Worm (Caenorhabditis elegans) whole organism, L3 larva: ENCODE data around the gene lido-12.

Experiments used
- R02D3.7 ChIP-seq: fragments of 150-350 bp; optimal IDR thresholded peaks from 2 replicates; lab custom pipeline; 2014; ENCODE audit warnings: missing biosample characterization, missing genetic modification characterization
- ZK546.5 ChIP-seq: sonication (generic microtip); optimal IDR thresholded peaks from 2 replicates; lab custom pipeline; 2017; ENCODE audit warnings: missing biosample characterization, missing genetic modification characterization
- ceh-16 ChIP-seq: sonication (generic microtip); optimal IDR thresholded peaks from 2 replicates; lab custom pipeline; 2017; ENCODE audit warnings: missing biosample characterization, missing genetic modification characterization
- ceh-9 ChIP-seq: sonication (generic microtip); optimal IDR thresholded peaks from 2 replicates; lab custom pipeline; 2018; ENCODE audit warnings: missing biosample characterization, missing genetic modification characterization
- daf-12 ChIP-seq: fragments of 150-350 bp; optimal IDR thresholded peaks from 2 replicates; lab custom pipeline; 2014; ENCODE audit warnings: missing biosample characterization, missing genetic modification reagents, missing genetic modification characterization
- egl-27 ChIP-seq: sonication (generic microtip); optimal IDR thresholded peaks from 4 replicates; lab custom pipeline; 2017; ENCODE audit warnings: missing biosample characterization, missing genetic modification reagents, missing genetic modification characterization
- egl-5 ChIP-seq: fragments of 150-350 bp; optimal IDR thresholded peaks from 2 replicates; lab custom pipeline; 2017; ENCODE audit warnings: missing biosample characterization, missing genetic modification reagents, missing genetic modification characterization, inconsistent platforms
- elt-1 ChIP-seq: fragments of 150-350 bp; optimal IDR thresholded peaks from 2 replicates; lab custom pipeline; 2014; ENCODE audit warnings: missing biosample characterization, missing genetic modification characterization
- elt-2 ChIP-seq: sonication (generic microtip); optimal IDR thresholded peaks from 2 replicates; lab custom pipeline; 2016; ENCODE audit warnings: missing genetic modification reagents, mild to moderate bottlenecking, missing genetic modification characterization, missing compliant biosample characterization
- elt-3 ChIP-seq, 3 experiments: fragments of 150-350 bp in 1 of 3; sonication (generic microtip) in 2 of 3; optimal IDR thresholded peaks; 2 replicates in 2 of 3; 4 replicates in 1 of 3; lab custom pipeline; 2014 to 2017; ENCODE audit warnings: missing biosample characterization in 3 of 3, missing genetic modification characterization in 3 of 3
- eor-1 ChIP-seq, 2 experiments: fragments of 150-350 bp; optimal IDR thresholded peaks; 2 replicates each; lab custom pipeline; 2014 to 2018; ENCODE audit warnings: missing biosample characterization in 2 of 2, missing genetic modification characterization in 2 of 2
- fkh-10 ChIP-seq: sonication (generic microtip); optimal IDR thresholded peaks from 2 replicates; lab custom pipeline; 2017; ENCODE audit warnings: missing biosample characterization, missing genetic modification reagents, missing genetic modification characterization
- fos-1 ChIP-seq: fragments of 150-350 bp; optimal IDR thresholded peaks from 2 replicates; lab custom pipeline; 2014; ENCODE audit warnings: missing biosample characterization, missing genetic modification characterization
- hmg-11 ChIP-seq: sonication (generic microtip); optimal IDR thresholded peaks from 2 replicates; lab custom pipeline; 2016; ENCODE audit warnings: missing genetic modification characterization, missing compliant biosample characterization
- lin-15B ChIP-seq: fragments of 150-350 bp; optimal IDR thresholded peaks from 2 replicates; lab custom pipeline; 2014; ENCODE audit warnings: missing biosample characterization, missing genetic modification characterization
- lin-39 ChIP-seq: fragments of 150-350 bp; optimal IDR thresholded peaks from 2 replicates; lab custom pipeline; 2018; ENCODE audit warnings: missing biosample characterization, missing genetic modification reagents, missing genetic modification characterization
- lsy-12 ChIP-seq: sonication (generic microtip); optimal IDR thresholded peaks from 2 replicates; lab custom pipeline; 2016; ENCODE audit warnings: mild to moderate bottlenecking, missing genetic modification characterization, missing compliant biosample characterization
- mml-1 ChIP-seq: fragments of 150-350 bp; sonication (generic microtip); optimal IDR thresholded peaks from 3 replicates; lab custom pipeline; 2014; ENCODE audit warnings: missing biosample characterization, missing genetic modification characterization
- nfya-1 ChIP-seq: sonication (generic microtip); optimal IDR thresholded peaks from 2 replicates; lab custom pipeline; 2017; ENCODE audit warnings: missing genetic modification characterization, mild to moderate bottlenecking, missing compliant biosample characterization, antibody characterized with exemption, moderate library complexity; ENCODE audit not compliant: insufficient read depth
- nhr-11 ChIP-seq: fragments of 150-350 bp; optimal IDR thresholded peaks from 2 replicates; lab custom pipeline; 2014; ENCODE audit warnings: missing biosample characterization, missing genetic modification characterization
- nhr-237 ChIP-seq: fragments of 150-350 bp; optimal IDR thresholded peaks from 2 replicates; lab custom pipeline; 2014; ENCODE audit warnings: missing biosample characterization, missing genetic modification characterization
- nhr-25 ChIP-seq: sonication (generic microtip); optimal IDR thresholded peaks from 2 replicates; lab custom pipeline; 2017; ENCODE audit warnings: missing biosample characterization, missing genetic modification characterization
- nhr-28 ChIP-seq: fragments of 150-350 bp; optimal IDR thresholded peaks from 2 replicates; lab custom pipeline; 2014; ENCODE audit warnings: missing biosample characterization, missing genetic modification characterization
- nhr-43 ChIP-seq: sonication (generic microtip); optimal IDR thresholded peaks from 2 replicates; lab custom pipeline; 2016; ENCODE audit warnings: mild to moderate bottlenecking, missing genetic modification characterization, missing compliant biosample characterization; ENCODE audit not compliant: poor library complexity, severe bottlenecking
- nhr-67 ChIP-seq: fragments of 150-350 bp; optimal IDR thresholded peaks from 2 replicates; lab custom pipeline; 2014; ENCODE audit warnings: missing biosample characterization, missing genetic modification characterization
- nhr-76 ChIP-seq: fragments of 150-350 bp; sonication (generic microtip); optimal IDR thresholded peaks from 5 replicates; lab custom pipeline; 2014; ENCODE audit warnings: missing biosample characterization, missing genetic modification characterization
- nhr-77 ChIP-seq: fragments of 150-350 bp; optimal IDR thresholded peaks from 2 replicates; lab custom pipeline; 2014; ENCODE audit warnings: missing biosample characterization, missing genetic modification characterization
- pha-4 ChIP-seq: fragments of 150-350 bp; optimal IDR thresholded peaks from 2 replicates; lab custom pipeline; 2014; ENCODE audit warnings: missing biosample characterization, missing genetic modification reagents, missing genetic modification characterization
- skn-1 ChIP-seq: fragments of 150-350 bp; optimal IDR thresholded peaks from 2 replicates; lab custom pipeline; 2014; ENCODE audit warnings: missing biosample characterization, missing genetic modification characterization
- snpc-4 ChIP-seq: fragments of 150-350 bp; optimal IDR thresholded peaks from 2 replicates; lab custom pipeline; 2014; ENCODE audit warnings: missing biosample characterization, missing genetic modification characterization
- unc-62 ChIP-seq: fragments of 150-350 bp; sonication (generic microtip); optimal IDR thresholded peaks from 4 replicates; lab custom pipeline; 2014; ENCODE audit warnings: missing biosample characterization, missing genetic modification reagents, missing genetic modification characterization
- zag-1 ChIP-seq: fragments of 150-350 bp; optimal IDR thresholded peaks from 2 replicates; lab custom pipeline; 2014; ENCODE audit warnings: missing biosample characterization, missing genetic modification characterization
- ztf-4 ChIP-seq: fragments of 150-350 bp; optimal IDR thresholded peaks from 2 replicates; lab custom pipeline; 2014; ENCODE audit warnings: missing biosample characterization, missing genetic modification characterization

lido-12 gene

ce11 chrII:2997828-2998441 is 7.7 kb upstream of the lido-12 start:
- TF ChIP-seq lsy-12 (no peak), elt-3 (tag; optimal IDR thresholded peaks at IDR 0.05; lab: Kevin White, UChicago) (no peak), eor-1 (tag; optimal IDR thresholded peaks at IDR 0.05; lab: Kevin White, UChicago) (no peak), nhr-67 (tag; lab: Kevin White, UChicago) (no peak), skn-1 (tag; lab: Kevin White, UChicago) (no peak), nhr-25 (no peak), elt-2 (tag; lab: Kevin White, UChicago) (no peak), R02D3.7 (no peak), ceh-9 (tag; lab: Kevin White, UChicago) (no peak)

DNA sequence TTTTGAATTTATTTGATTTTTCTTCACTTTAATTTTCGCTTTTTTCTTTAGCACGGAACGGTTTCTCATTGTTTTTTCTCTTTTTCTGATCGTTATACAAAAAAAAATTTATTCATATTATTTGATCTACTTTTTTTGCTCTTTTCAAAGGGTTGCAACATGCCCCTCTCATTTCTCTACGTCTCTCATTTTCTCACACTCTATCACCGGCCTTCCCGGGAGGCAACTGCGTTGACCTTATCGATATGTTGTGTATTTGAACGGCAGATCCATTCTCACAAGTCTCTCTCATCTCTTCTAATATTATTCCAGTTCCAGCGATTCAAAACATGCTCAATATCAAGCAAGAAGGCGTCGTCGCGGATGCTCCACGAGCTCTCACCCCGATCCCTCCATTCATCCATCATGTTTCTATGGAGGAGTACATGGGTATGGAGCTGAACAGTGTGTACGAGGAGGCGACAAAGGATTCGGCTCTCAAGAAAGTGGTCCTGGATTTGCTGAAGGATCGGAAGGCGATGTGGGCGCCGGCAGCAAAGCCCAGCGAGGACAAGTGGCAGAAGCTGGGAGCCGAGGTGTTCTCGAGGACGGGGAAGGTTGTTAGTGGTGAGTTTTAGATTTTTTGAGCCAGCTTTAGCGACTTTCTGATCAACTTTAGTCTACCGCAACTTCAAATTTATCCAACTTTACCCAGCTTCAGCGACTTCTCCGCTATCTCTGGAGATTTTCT is 4.9 kb upstream of the lido-12 start, which contains the start of gene lido-9:
lido-9 (plus strand) TSS at position 234 of the 730 bp plus-strand sequence.
- TF ChIP-seq nhr-25 (no peak), elt-1 (tag; lab: Kevin White, UChicago) (no peak), nfya-1 (tag; lab: Kevin White, UChicago) (no peak), zag-1 (no peak), nhr-11 (tag; lab: Kevin White, UChicago) (no peak), egl-5 (tag; lab: Kevin White, UChicago) (no peak), lsy-12 (no peak), hmg-11 (tag; lab: Kevin White, UChicago) (no peak), fkh-10 (GFP tag; lab: Kevin White, UChicago) (no peak), elt-3 (tag; optimal IDR thresholded peaks at IDR 0.05; lab: Kevin White, UChicago) (no peak), nhr-76 (tag; lab: Kevin White, UChicago) (no peak), nhr-77 (tag; lab: Kevin White, UChicago) (no peak), snpc-4 (tag; lab: Kevin White, UChicago) (no peak)
- TF ChIP-seq, all 47 proteins: peak for 0

DNA sequence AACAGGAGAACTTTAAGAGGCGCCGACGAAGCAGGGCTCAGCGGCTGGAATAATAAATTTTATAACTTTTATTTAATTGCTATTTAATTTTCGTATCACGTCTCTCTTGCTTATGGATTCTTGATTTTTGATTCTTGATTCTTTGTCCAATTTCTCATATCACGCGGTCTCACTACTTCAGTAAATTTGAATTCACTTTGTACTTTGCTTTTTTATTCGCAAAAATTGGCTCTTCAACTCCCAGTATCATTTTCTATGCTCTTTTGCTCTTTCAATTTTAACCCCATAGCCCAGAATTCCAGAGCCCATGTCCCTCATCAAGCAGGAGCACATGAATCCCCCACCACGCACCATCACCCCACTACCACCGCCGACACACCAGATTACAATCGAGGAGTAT is 3.4 kb upstream of the lido-12 start, which contains the start of gene lido-10:
lido-10 (plus strand) TSS at position 301 of the 400 bp plus-strand sequence.
- TF ChIP-seq egl-27 (no peak), unc-62 (GFP tag; lab: Kevin White, UChicago) (no peak), fkh-10 (GFP tag; lab: Kevin White, UChicago) (no peak), lin-15B (tag; lab: Kevin White, UChicago) (no peak), ceh-16 (tag; lab: Kevin White, UChicago) (no peak), ztf-4 (tag; lab: Kevin White, UChicago) (no peak), zag-1 (no peak), pha-4 (tag; lab: Kevin White, UChicago) (no peak), elt-1 (tag; lab: Kevin White, UChicago) (no peak), R02D3.7 (no peak), nfya-1 (tag; lab: Kevin White, UChicago) (no peak), mml-1 (no peak), egl-5 (tag; lab: Kevin White, UChicago) (no peak), eor-1 (tag; optimal IDR thresholded peaks at IDR 0.05; lab: Kevin White, UChicago) (no peak), lin-39 (no peak), nhr-237 (tag; lab: Kevin White, UChicago) (no peak), daf-12 (tag; lab: Kevin White, UChicago) (no peak), snpc-4 (tag; lab: Kevin White, UChicago) (no peak)

- TF ChIP-seq zag-1 (no peak), ZK546.5 (tag; lab: Kevin White, UChicago) (no peak), nhr-77 (tag; lab: Kevin White, UChicago) (no peak), lin-39 (no peak), nhr-28 (tag; lab: Kevin White, UChicago) (no peak), nhr-43 (no peak), hmg-11 (tag; lab: Kevin White, UChicago) (no peak), fos-1 (tag; lab: Kevin White, UChicago) (no peak)
Observed at ce11 chrII:3003667-3004066, 1.9 kb upstream of the lido-12 start, which contains the start of gene lido-11. Gene lido-11, plus strand, starts transcription at chrII:3003967.
